Worm (Caenorhabditis elegans) whole organism, mixed stage, embryonic: ENCODE measurements around the gene T24D8.6.

Experiments used
- blmp-1 ChIP-seq: fragments of 150-350 bp; optimal IDR thresholded peaks from 2 replicates; lab custom pipeline; 2014; ENCODE audit warnings: missing biosample characterization, missing genetic modification characterization
- ceh-39 ChIP-seq: fragments of 150-350 bp; optimal IDR thresholded peaks from 2 replicates; lab custom pipeline; 2014; ENCODE audit warnings: missing biosample characterization, missing genetic modification characterization
- ceh-83 ChIP-seq: fragments of 200-800 bp; sonication (Bioruptor generic); optimal IDR thresholded peaks from 2 replicates; lab custom pipeline; 2018; ENCODE audit warnings: mild to moderate bottlenecking, missing genetic modification characterization, missing compliant biosample characterization
- drap-1 ChIP-seq: fragments of 200-800 bp; sonication (Bioruptor generic); optimal IDR thresholded peaks from 3 replicates; lab custom pipeline; 2018; ENCODE audit warnings: mild to moderate bottlenecking, missing genetic modification characterization, missing compliant biosample characterization
- ham-2 ChIP-seq: fragments of 200-800 bp; sonication (Bioruptor generic); optimal IDR thresholded peaks from 2 replicates; lab custom pipeline; 2018; ENCODE audit warnings: mild to moderate bottlenecking, missing genetic modification characterization, missing compliant biosample characterization
- hlh-1 ChIP-seq: fragments of 150-350 bp; optimal IDR thresholded peaks from 2 replicates; lab custom pipeline; 2014; ENCODE audit warnings: missing biosample characterization, missing genetic modification reagents, missing genetic modification characterization
- lin-13 ChIP-seq: fragments of 150-350 bp; optimal IDR thresholded peaks from 2 replicates; lab custom pipeline; 2014; ENCODE audit warnings: missing biosample characterization, missing genetic modification characterization
- mls-2 ChIP-seq: sonication (generic microtip); optimal IDR thresholded peaks from 2 replicates; lab custom pipeline; 2016; ENCODE audit warnings: mild to moderate bottlenecking, missing genetic modification characterization, moderate library complexity, missing compliant biosample characterization
- nhr-12 ChIP-seq: fragments of 150-350 bp; optimal IDR thresholded peaks from 2 replicates; lab custom pipeline; 2014; ENCODE audit warnings: missing biosample characterization, missing genetic modification characterization
- nhr-2 ChIP-seq: fragments of 150-350 bp; optimal IDR thresholded peaks from 2 replicates; lab custom pipeline; 2014; ENCODE audit warnings: missing biosample characterization, missing genetic modification characterization
- nhr-237 ChIP-seq: fragments of 150-350 bp; optimal IDR thresholded peaks from 2 replicates; lab custom pipeline; 2014; ENCODE audit warnings: missing biosample characterization, missing genetic modification characterization
- nhr-28 ChIP-seq: fragments of 150-350 bp; optimal IDR thresholded peaks from 2 replicates; lab custom pipeline; 2014; ENCODE audit warnings: missing biosample characterization, missing genetic modification characterization
- pha-4 ChIP-seq: fragments of 150-350 bp; optimal IDR thresholded peaks from 2 replicates; lab custom pipeline; 2018; ENCODE audit warnings: missing biosample characterization, missing genetic modification reagents, missing genetic modification characterization
- tbx-8 ChIP-seq: fragments of 200-800 bp; sonication (Bioruptor generic); optimal IDR thresholded peaks from 2 replicates; lab custom pipeline; 2018; ENCODE audit warnings: mild to moderate bottlenecking, missing genetic modification characterization, moderate library complexity, missing compliant biosample characterization
- unc-120 ChIP-seq: sonication (generic microtip); optimal IDR thresholded peaks from 2 replicates; lab custom pipeline; 2017; ENCODE audit warnings: missing genetic modification characterization, missing compliant biosample characterization; ENCODE audit not compliant: poor library complexity, severe bottlenecking
- unc-62 ChIP-seq: fragments of 150-350 bp; optimal IDR thresholded peaks from 2 replicates; lab custom pipeline; 2014; ENCODE audit warnings: missing biosample characterization, missing genetic modification reagents, missing genetic modification characterization
- zip-8 ChIP-seq: fragments of 150-350 bp; optimal IDR thresholded peaks from 2 replicates; lab custom pipeline; 2014; ENCODE audit warnings: missing biosample characterization, missing genetic modification characterization
- ztf-11 ChIP-seq: fragments of 150-350 bp; optimal IDR thresholded peaks from 2 replicates; lab custom pipeline; 2014; ENCODE audit warnings: missing biosample characterization, missing genetic modification characterization

T24D8.6 gene

ce11 chrX:2316859-2317258, 48.9 kb downstream of the T24D8.6 start:
- TF ChIP-seq ceh-83 (GFP tag; lab: Kevin White, UChicago), result no peak
- TF ChIP-seq nhr-12 (tag; lab: Kevin White, UChicago), result no peak
- no peak for TF ChIP-seq pha-4 (tag; lab: Kevin White, UChicago)
- no peak for TF ChIP-seq nhr-2
- no peak for TF ChIP-seq nhr-28 (tag; lab: Kevin White, UChicago)
- TF ChIP-seq unc-120 (tag; lab: Kevin White, UChicago), result no peak
- TF ChIP-seq nhr-237, result no peak
- no peak for TF ChIP-seq unc-62 (GFP tag; lab: Kevin White, UChicago)
- TF ChIP-seq mls-2 (tag; lab: Kevin White, UChicago), result no peak
- no peak for TF ChIP-seq hlh-1
- TF ChIP-seq lin-13 (tag; lab: Kevin White, UChicago), result no peak
- no peak for TF ChIP-seq drap-1 (GFP tag; lab: Kevin White, UChicago)
- TF ChIP-seq blmp-1 (tag; lab: Kevin White, UChicago), result no peak
- TF ChIP-seq zip-8 (tag; lab: Kevin White, UChicago), result no peak
- no peak for TF ChIP-seq ceh-39 (tag; lab: Kevin White, UChicago)
- no peak for TF ChIP-seq tbx-8 (GFP tag; lab: Kevin White, UChicago)
- no peak for TF ChIP-seq ham-2
- TF ChIP-seq, all 35 proteins: peak for 0

ce11 chrX:2316205-2316604, 49.6 kb downstream of the T24D8.6 start:
- TF ChIP-seq ztf-11 (tag; lab: Kevin White, UChicago), result no peak
- TF ChIP-seq pha-4 (tag; lab: Kevin White, UChicago), result peak; percentile 21
- TF ChIP-seq, all 35 proteins: peak for 1
